Fruit fly (Drosophila melanogaster) whole organism, wandering third instar larva: Measurements from ENCODE around the gene CheA29a.

Experiments
- CrebA ChIP-seq: fragments of 200-800 bp; sonication (Bioruptor generic); optimal IDR thresholded peaks from 2 replicates; lab custom pipeline; 2016; ENCODE audit warnings: missing biosample characterization, mild to moderate bottlenecking, missing genetic modification characterization, borderline replicate concordance
- Dfd ChIP-seq: fragments of >200 bp; optimal IDR thresholded peaks from 2 replicates; lab custom pipeline; 2017; ENCODE audit warnings: missing biosample characterization, missing genetic modification characterization
- Dif ChIP-seq: fragments of 200-275, 200-300 bp; sonication (Bioruptor generic); optimal IDR thresholded peaks from 2 replicates; lab custom pipeline; 2018; ENCODE audit warnings: missing biosample characterization, missing genetic modification characterization; ENCODE audit not compliant: partially characterized antibody
- GATAd ChIP-seq: sonication (Bioruptor generic); optimal IDR thresholded peaks from 2 replicates; lab custom pipeline; 2016; ENCODE audit warnings: missing biosample characterization, missing genetic modification characterization
- Hnf4 ChIP-seq: fragments of 200-800 bp; sonication (Bioruptor generic); optimal IDR thresholded peaks from 2 replicates; lab custom pipeline; 2016; ENCODE audit warnings: missing biosample characterization, mild to moderate bottlenecking, missing genetic modification characterization
- Hr83 ChIP-seq: fragments of 200-300 bp; sonication (Bioruptor generic); optimal IDR thresholded peaks from 2 replicates; lab custom pipeline; 2016; ENCODE audit warnings: missing biosample characterization, mild to moderate bottlenecking, missing genetic modification characterization, moderate library complexity; ENCODE audit not compliant: poor library complexity, severe bottlenecking
- Jra ChIP-seq: sonication (Bioruptor generic); optimal IDR thresholded peaks from 2 replicates; lab custom pipeline; 2016; ENCODE audit warnings: missing biosample characterization, missing genetic modification characterization
- dmrt93B ChIP-seq: fragments of 200-800 bp; sonication (Bioruptor generic); optimal IDR thresholded peaks from 2 replicates; lab custom pipeline; 2018; ENCODE audit warnings: missing biosample characterization, mild to moderate bottlenecking, missing genetic modification characterization
- h ChIP-seq: fragments of 200-800 bp; sonication (Bioruptor generic); optimal IDR thresholded peaks from 3 replicates; lab custom pipeline; 2016; ENCODE audit warnings: missing biosample characterization, mild to moderate bottlenecking, missing genetic modification characterization
- jim ChIP-seq: fragments of 175-275, 200-325 bp; sonication (Bioruptor generic); optimal IDR thresholded peaks from 2 replicates; lab custom pipeline; 2016; ENCODE audit warnings: missing biosample characterization, mild to moderate bottlenecking, missing genetic modification characterization
- pan ChIP-seq: fragments of >200 bp; optimal IDR thresholded peaks from 2 replicates; lab custom pipeline; 2017
- usp ChIP-seq: fragments of >200 bp; optimal IDR thresholded peaks from 2 replicates; lab custom pipeline; 2017; ENCODE audit warnings: missing biosample characterization, missing genetic modification characterization

- TF ChIP-seq Dif (GFP tag; lab: Kevin White, UChicago) (peak; percentile 73), h (no peak), jim (GFP tag; lab: Kevin White, UChicago) (no peak), Hnf4 (GFP tag; lab: Kevin White, UChicago) (no peak), usp (GFP tag; lab: Kevin White, UChicago) (no peak), CrebA (no peak), pan (lab: Kevin White, UChicago) (no peak), GATAd (no peak), dmrt93B (GFP tag; lab: Kevin White, UChicago) (no peak), Jra (GFP tag; lab: Kevin White, UChicago) (no peak), Hr83 (GFP tag; lab: Kevin White, UChicago) (peak; percentile 37), Dfd (GFP tag; lab: Kevin White, UChicago) (no peak)
These were observed 1.2 kb downstream of the CheA29a start for dm6 chr2L:8478379-8478778.
